Fruit fly (Drosophila melanogaster): ENCODE measurements around the gene CG32939.

DNA sequence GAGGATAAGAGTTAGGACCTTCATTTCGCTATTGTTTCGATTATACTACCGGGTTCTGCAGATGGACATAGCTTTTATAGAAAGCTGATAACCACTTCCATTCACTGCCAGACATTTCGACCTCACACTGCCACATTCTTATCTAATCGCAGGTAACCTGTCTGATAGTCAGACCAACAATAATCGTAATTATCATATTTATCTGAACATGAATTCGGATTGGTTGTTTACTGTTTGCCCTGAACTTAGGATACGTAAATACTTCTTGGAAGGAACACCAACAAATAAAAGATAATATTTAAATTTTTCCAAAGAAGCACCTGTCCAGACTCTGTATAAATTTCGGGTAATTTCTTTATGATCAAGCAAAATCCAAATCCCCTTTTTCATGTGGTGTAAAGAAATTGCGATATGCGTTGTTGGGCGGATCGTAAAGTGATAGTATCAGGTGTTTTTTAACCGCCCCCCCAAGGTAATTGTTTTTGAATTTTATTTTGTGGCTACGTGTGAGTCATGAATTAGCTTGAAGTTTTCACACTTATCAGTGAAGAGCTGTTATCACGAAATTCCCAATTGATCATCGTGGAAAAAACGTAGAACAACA is 46.7 kb upstream of the CG32939 start, which contains the start of gene Fst:
- TF ChIP-seq h (optimal IDR thresholded peaks at IDR 0.05) (no peak), insv (optimal IDR thresholded peaks at IDR 0.05) (no peak), ttk (optimal IDR thresholded peaks at IDR 0.05) (no peak), Myc (optimal IDR thresholded peaks at IDR 0.05) (no peak)

Measured in Kc167 (cell line).